Fruit fly (Drosophila melanogaster) whole organism, embryonic: ENCODE data around the gene rt.

Source experiments
- Atf-2 ChIP-seq: fragments of 200-800 bp; sonication (Bioruptor generic); optimal IDR thresholded peaks from 2 replicates; lab custom pipeline; 2016; ENCODE audit warnings: missing biosample characterization, missing genetic modification characterization
- Atf6 ChIP-seq: fragments of 200-800 bp; sonication (Bioruptor generic); IDR thresholded peaks from 2 replicates; pipeline ENCODE4 v1.3.6; 2022; ENCODE audit warnings: missing biosample characterization, missing genetic modification characterization
- B-H1 ChIP-seq: fragments of 200-800 bp; sonication (Bioruptor generic); IDR thresholded peaks from 3 replicates; pipeline ENCODE4 v1.3.6; 2022; ENCODE audit warnings: missing biosample characterization, missing genetic modification characterization
- Bdp1 ChIP-seq: fragments of 200-800 bp; sonication (Bioruptor generic); optimal IDR thresholded peaks from 3 replicates; lab custom pipeline; 2016; ENCODE audit warnings: missing biosample characterization, missing genetic modification characterization
- Blimp-1 ChIP-seq: fragments of 200-800 bp; sonication (Bioruptor generic); optimal IDR thresholded peaks from 3 replicates; lab custom pipeline; 2018; ENCODE audit warnings: missing biosample characterization, missing genetic modification characterization, mild to moderate bottlenecking, moderate library complexity, missing genetic modification reagents
- CG12219 ChIP-seq: fragments of 200-800 bp; sonication (Bioruptor generic); optimal IDR thresholded peaks from 3 replicates; lab custom pipeline; 2018; ENCODE audit warnings: missing biosample characterization, mild to moderate bottlenecking, missing genetic modification characterization
- CG14667 ChIP-seq: fragments of 200-800 bp; sonication (Bioruptor generic); IDR thresholded peaks from 2 replicates; pipeline ENCODE4 v1.3.6; 2022; ENCODE audit warnings: missing biosample characterization, missing genetic modification characterization
- CG1603 ChIP-seq: fragments of 200-800 bp; sonication (Bioruptor generic); optimal IDR thresholded peaks from 2 replicates; lab custom pipeline; 2019; ENCODE audit warnings: missing biosample characterization, mild to moderate bottlenecking, missing genetic modification characterization, moderate library complexity
- CG17361 ChIP-seq: fragments of 200-800 bp; sonication (Bioruptor generic); IDR thresholded peaks from 3 replicates; pipeline ENCODE4 v1.3.6; 2022; ENCODE audit warnings: missing biosample characterization, missing genetic modification characterization
- CG31224 ChIP-seq: fragments of 200-800 bp; sonication (Bioruptor generic); IDR thresholded peaks from 2 replicates; pipeline ENCODE4 v1.3.6; 2022; ENCODE audit warnings: missing biosample characterization, missing genetic modification characterization
- CG4360 ChIP-seq: fragments of 200-800 bp; sonication (Bioruptor generic); IDR thresholded peaks from 2 replicates; pipeline ENCODE4 v1.3.6; 2022; ENCODE audit warnings: missing biosample characterization, missing genetic modification characterization
- CG4854 ChIP-seq: fragments of 200-800 bp; sonication (Bioruptor generic); optimal IDR thresholded peaks from 2 replicates; lab custom pipeline; 2016; ENCODE audit warnings: missing biosample characterization, missing genetic modification characterization, inconsistent platforms
- CG5953 ChIP-seq: fragments of 200-800 bp; sonication (Bioruptor generic); IDR thresholded peaks from 2 replicates; pipeline ENCODE4 v1.3.6; 2022; ENCODE audit warnings: missing biosample characterization, missing genetic modification characterization
- CG6272 ChIP-seq: fragments of 200-800 bp; sonication (Bioruptor generic); IDR thresholded peaks from 2 replicates; pipeline ENCODE4 v1.3.6; 2022; ENCODE audit warnings: missing biosample characterization, missing genetic modification characterization
- CG7357 ChIP-seq: fragments of 200-800 bp; sonication (Bioruptor generic); IDR thresholded peaks from 3 replicates; pipeline ENCODE4 v1.3.6; 2022; ENCODE audit warnings: missing biosample characterization, missing genetic modification characterization
- CG7372 ChIP-seq: fragments of 200-800 bp; sonication (Bioruptor generic); IDR thresholded peaks from 2 replicates; pipeline ENCODE4 v1.3.6; 2022; ENCODE audit warnings: missing biosample characterization, missing genetic modification characterization
- CG8290 ChIP-seq, 3 experiments: fragments of 200-800 bp; sonication (Bioruptor generic); optimal IDR thresholded peaks; 2 replicates each; lab custom pipeline; 2016 to 2019; ENCODE audit warnings: missing biosample characterization in 3 of 3, missing genetic modification characterization in 3 of 3, mild to moderate bottlenecking in 2 of 3, moderate library complexity in 1 of 3
- CG8924 ChIP-seq: fragments of 200-800 bp; optimal IDR thresholded peaks from 3 replicates; lab custom pipeline; 2019; ENCODE audit warnings: missing biosample characterization, mild to moderate bottlenecking, missing genetic modification characterization, moderate library complexity
- Chrac-16 ChIP-seq: fragments of 200-800 bp; sonication (Bioruptor generic); optimal IDR thresholded peaks from 3 replicates; lab custom pipeline; 2016; ENCODE audit warnings: missing biosample characterization, missing genetic modification characterization
- D19A ChIP-seq: fragments of 200-800 bp; optimal IDR thresholded peaks from 3 replicates; lab custom pipeline; 2019; ENCODE audit warnings: missing biosample characterization, mild to moderate bottlenecking, missing genetic modification characterization, moderate library complexity
- Dfd ChIP-seq, 2 experiments: fragments of >200 bp; optimal IDR thresholded peaks; 2 replicates each; lab custom pipeline; 2017; ENCODE audit warnings: missing biosample characterization in 2 of 2, missing genetic modification characterization in 2 of 2
- Hey ChIP-seq: fragments of 200-800 bp; sonication (Bioruptor generic); optimal IDR thresholded peaks from 3 replicates; lab custom pipeline; 2018; ENCODE audit warnings: missing biosample characterization, mild to moderate bottlenecking, missing genetic modification characterization
- HmgZ ChIP-seq: fragments of 200-800 bp; sonication (Bioruptor generic); optimal IDR thresholded peaks from 2 replicates; lab custom pipeline; 2018; ENCODE audit warnings: missing biosample characterization, mild to moderate bottlenecking, missing genetic modification characterization
- Hr3 ChIP-seq: fragments of 200-800 bp; sonication (Bioruptor generic); optimal IDR thresholded peaks from 3 replicates; lab custom pipeline; 2016; ENCODE audit warnings: missing biosample characterization, missing genetic modification characterization
- Hr51 ChIP-seq, 2 experiments: fragments of 200-800 bp; sonication (Bioruptor generic); optimal IDR thresholded peaks; 2 replicates in 1 of 2; 3 replicates in 1 of 2; lab custom pipeline; 2016 to 2018; ENCODE audit warnings: missing biosample characterization in 2 of 2, missing genetic modification characterization in 2 of 2, mild to moderate bottlenecking in 1 of 2, moderate library complexity in 1 of 2
- Hsf ChIP-seq: fragments of 200-800 bp; sonication (Bioruptor generic); optimal IDR thresholded peaks from 3 replicates; lab custom pipeline; 2016; ENCODE audit warnings: missing biosample characterization, missing genetic modification characterization
- MBD-R2 ChIP-seq: fragments of 200-800 bp; sonication (Bioruptor generic); IDR thresholded peaks from 2 replicates; pipeline ENCODE4 v1.3.6; 2022; ENCODE audit warnings: missing biosample characterization, missing genetic modification characterization
- Neu2 ChIP-seq: fragments of 200-800 bp; sonication (Bioruptor generic); optimal IDR thresholded peaks from 3 replicates; lab custom pipeline; 2016; ENCODE audit warnings: missing biosample characterization, missing genetic modification characterization, borderline replicate concordance
- NfI ChIP-seq: fragments of 200-800 bp; sonication (Bioruptor generic); optimal IDR thresholded peaks from 3 replicates; lab custom pipeline; 2018; ENCODE audit warnings: missing biosample characterization, mild to moderate bottlenecking, missing genetic modification characterization, moderate library complexity
- Poxn ChIP-seq: fragments of 200-800 bp; sonication (Bioruptor generic); IDR thresholded peaks from 2 replicates; pipeline ENCODE4 v1.3.6; 2022; ENCODE audit warnings: missing biosample characterization, missing genetic modification characterization
- Ptx1 ChIP-seq: fragments of 200-800 bp; sonication (Bioruptor generic); IDR thresholded peaks from 2 replicates; pipeline ENCODE4 v1.3.6; 2022; ENCODE audit warnings: missing biosample characterization, missing genetic modification characterization
- Rx ChIP-seq: fragments of 200-800 bp; sonication (Bioruptor generic); IDR thresholded peaks from 2 replicates; pipeline ENCODE4 v1.3.6; 2022; ENCODE audit warnings: missing biosample characterization, missing genetic modification characterization
- Vsx1 ChIP-seq: fragments of 200-800 bp; sonication (Bioruptor generic); optimal IDR thresholded peaks from 2 replicates; lab custom pipeline; 2017; ENCODE audit warnings: missing biosample characterization, mild to moderate bottlenecking, missing genetic modification characterization, missing genetic modification reagents
- Xbp1 ChIP-seq: fragments of 200-800 bp; sonication (Bioruptor generic); optimal IDR thresholded peaks from 3 replicates; lab custom pipeline; 2016; ENCODE audit warnings: missing biosample characterization, mild to moderate bottlenecking, missing genetic modification characterization
- aop ChIP-seq: fragments of 200-800 bp; sonication (Bioruptor generic); IDR thresholded peaks from 2 replicates; pipeline ENCODE4 v1.3.6; 2022; ENCODE audit warnings: missing biosample characterization, missing genetic modification characterization
- az2 ChIP-seq: fragments of 200-800 bp; sonication (Bioruptor generic); optimal IDR thresholded peaks from 3 replicates; lab custom pipeline; 2016; ENCODE audit warnings: missing biosample characterization, missing genetic modification characterization
- cad ChIP-seq: fragments of >200 bp; optimal IDR thresholded peaks from 2 replicates; lab custom pipeline; 2017; ENCODE audit warnings: missing biosample characterization, missing genetic modification characterization
- chn ChIP-seq: fragments of 200-800 bp; sonication (Bioruptor generic); optimal IDR thresholded peaks from 2 replicates; lab custom pipeline; 2016; ENCODE audit warnings: missing biosample characterization, missing genetic modification characterization
- dimm ChIP-seq: fragments of 200-800 bp; sonication (Bioruptor generic); IDR thresholded peaks from 2 replicates; pipeline ENCODE4 v1.3.6; 2022; ENCODE audit warnings: missing biosample characterization, missing genetic modification characterization
- dm ChIP-seq: fragments of 200-800 bp; sonication (Bioruptor generic); optimal IDR thresholded peaks from 3 replicates; lab custom pipeline; 2016; ENCODE audit warnings: missing biosample characterization, missing genetic modification characterization
- dpn ChIP-seq, 2 experiments: fragments of 200-800 bp; sonication (Bioruptor generic); optimal IDR thresholded peaks; 3 replicates each; lab custom pipeline; 2016; ENCODE audit warnings: missing biosample characterization in 2 of 2, missing genetic modification characterization in 2 of 2
- en ChIP-seq: fragments of 200-800 bp; sonication (Bioruptor generic); optimal IDR thresholded peaks from 2 replicates; lab custom pipeline; 2016; ENCODE audit warnings: missing biosample characterization, missing genetic modification characterization
- exex ChIP-seq: fragments of 200-800 bp; sonication (Bioruptor generic); optimal IDR thresholded peaks from 4 replicates; lab custom pipeline; 2018; ENCODE audit warnings: missing biosample characterization, mild to moderate bottlenecking, missing genetic modification characterization, moderate library complexity
- kay ChIP-seq: fragments of 200-800 bp; sonication (Bioruptor generic); optimal IDR thresholded peaks from 2 replicates; lab custom pipeline; 2016; ENCODE audit warnings: missing biosample characterization, missing genetic modification characterization
- nerfin-2 ChIP-seq: fragments of 200-800 bp; sonication (Bioruptor generic); IDR thresholded peaks from 2 replicates; pipeline ENCODE4 v1.3.6; 2022; ENCODE audit warnings: missing biosample characterization, missing genetic modification characterization; ENCODE audit not compliant: partially characterized antibody
- org-1 ChIP-seq: fragments of 200-800 bp; sonication (Bioruptor generic); optimal IDR thresholded peaks from 2 replicates; lab custom pipeline; 2017; ENCODE audit warnings: missing biosample characterization, missing genetic modification characterization
- pzg ChIP-seq: fragments of 200-800 bp; sonication (Bioruptor generic); optimal IDR thresholded peaks from 3 replicates; lab custom pipeline; 2018; ENCODE audit warnings: missing biosample characterization, mild to moderate bottlenecking, missing genetic modification characterization, moderate library complexity
- sc ChIP-seq, 3 experiments: fragments of >200 bp in 2 of 3; fragments of 200-800 bp in 1 of 3; sonication (Bioruptor generic) in 1 of 3; optimal IDR thresholded peaks; 2 replicates in 2 of 3; 3 replicates in 1 of 3; lab custom pipeline; 2017; ENCODE audit warnings: mild to moderate bottlenecking in 1 of 3, missing biosample characterization in 1 of 3, missing genetic modification characterization in 1 of 3, missing genetic modification reagents in 1 of 3
- sd ChIP-seq: fragments of 200-800 bp; sonication (Bioruptor generic); optimal IDR thresholded peaks from 3 replicates; lab custom pipeline; 2018; ENCODE audit warnings: missing biosample characterization, mild to moderate bottlenecking, missing genetic modification characterization, moderate library complexity
- sob ChIP-seq: fragments of 200-800 bp; sonication (Bioruptor generic); IDR thresholded peaks from 2 replicates; pipeline ENCODE4 v1.3.6; 2022; ENCODE audit warnings: missing biosample characterization, missing genetic modification characterization

rt gene

dm6 chr3L:11554338-11554737 lies 33.2 kb downstream of the rt start (continued):
- TF ChIP-seq org-1 (GFP tag; lab: Kevin White, UChicago) (peak; percentile 75), CG7357 (GFP tag; lab: Robert Waterston, UW) (peak; percentile 67; the same call in 2 of the 3 replicates), CG14667 (GFP tag; lab: Robert Waterston, UW) (peak; percentile 60), Chrac-16 (GFP tag; lab: Kevin White, UChicago) (peak; percentile 87), Hr3 (GFP tag; lab: Kevin White, UChicago) (peak; percentile 77), CG4360 (GFP tag; lab: Robert Waterston, UW) (peak; percentile 56; the same call in 1 of the 2 replicates), MBD-R2 (GFP tag; lab: Robert Waterston, UW) (0 out of 2 replicates have a peak, but pooled peaks have one; percentile 9), sc (optimal IDR thresholded peaks at IDR 0.05; lab: Kevin White, UChicago) (no peak), sc (GFP tag; optimal IDR thresholded peaks at IDR 0.05; lab: Kevin White, UChicago) (peak; percentile 91), NfI (GFP tag; lab: Kevin White, UChicago) (peak; percentile 54), Blimp-1 (GFP tag; lab: Kevin White, UChicago) (peak; percentile 91), B-H1 (GFP tag; lab: Robert Waterston, UW) (peak; percentile 56; the same call in 1 of the 3 replicates), CG12219 (GFP tag; lab: Kevin White, UChicago) (peak; percentile 71), Poxn (GFP tag; lab: Robert Waterston, UW) (no peak), cad (GFP tag; lab: Kevin White, UChicago) (no peak), Dfd (GFP tag; optimal IDR thresholded peaks at IDR 0.05; lab: Kevin White, UChicago) (no peak), aop (GFP tag; lab: Robert Waterston, UW) (peak; percentile 63; the same call in 1 of the 2 replicates), Hr51 (GFP tag; optimal IDR thresholded peaks at IDR 0.05; lab: Kevin White, UChicago) (peak; percentile 62 to 67), Atf6 (GFP tag; lab: Robert Waterston, UW) (peak; percentile 45; the same call in 1 of the 2 replicates), CG8924 (tag; lab: Kevin White, UChicago) (peak; percentile 93), Xbp1 (GFP tag; lab: Kevin White, UChicago) (peak; percentile 85), CG6272 (GFP tag; lab: Robert Waterston, UW) (peak; percentile 49), CG31224 (GFP tag; lab: Robert Waterston, UW) (peak; percentile 55; the same call in 1 of the 2 replicates), CG8290 (GFP tag; optimal IDR thresholded peaks at IDR 0.05; lab: Kevin White, UChicago) (peak; percentile 87), CG8290 (tag; optimal IDR thresholded peaks at IDR 0.05; lab: Kevin White, UChicago) (peak; percentile 48 to 67), sd (tag; lab: Kevin White, UChicago) (no peak), Hsf (GFP tag; lab: Kevin White, UChicago) (peak; percentile 86), Atf-2 (GFP tag; lab: Kevin White, UChicago) (peak; percentile 68), CG5953 (GFP tag; lab: Robert Waterston, UW) (no peak), az2 (GFP tag; lab: Kevin White, UChicago) (peak; percentile 90), CG4854 (peak; percentile 74), D19A (tag; lab: Kevin White, UChicago) (peak; percentile 89), sob (GFP tag; lab: Robert Waterston, UW) (peak; percentile 64), HmgZ (tag; lab: Kevin White, UChicago) (peak; percentile 25), dpn (GFP tag; optimal IDR thresholded peaks at IDR 0.05; lab: Kevin White, UChicago) (peak; percentile 70 to 80), Hey (no peak), Neu2 (GFP tag; lab: Kevin White, UChicago) (no peak), CG7372 (GFP tag; lab: Robert Waterston, UW) (peak; percentile 49; the same call in 1 of the 2 replicates), kay (GFP tag; lab: Kevin White, UChicago) (peak; percentile 48), Ptx1 (GFP tag; lab: Robert Waterston, UW) (peak; percentile 74), Vsx1 (peak; percentile 59), Bdp1 (GFP tag; lab: Kevin White, UChicago) (peak; percentile 63), pzg (GFP tag; lab: Kevin White, UChicago) (no peak), Rx (GFP tag; lab: Robert Waterston, UW) (peak; percentile 56; the same call in 1 of the 2 replicates), CG1603 (tag; lab: Kevin White, UChicago) (peak; percentile 92), CG17361 (GFP tag; lab: Robert Waterston, UW) (peak; percentile 91), dm (peak; percentile 70), exex (tag; lab: Kevin White, UChicago) (no peak), en (GFP tag; lab: Kevin White, UChicago) (peak; percentile 2), chn (GFP tag; lab: Kevin White, UChicago) (peak; percentile 88), nerfin-2 (no peak), dimm (GFP tag; lab: Robert Waterston, UW) (no peak)
